Worm (Caenorhabditis elegans) whole organism, L4 larva: ENCODE measurements around the gene ech-4.

Source experiments
- D1046.2 ChIP-seq: fragments of 200-800 bp; sonication (Bioruptor generic); IDR thresholded peaks from 2 replicates; pipeline ENCODE4 v1.3.6; 2022; ENCODE audit warnings: missing genetic modification characterization, missing compliant biosample characterization
- F10B5.3 ChIP-seq: sonication (generic microtip); optimal IDR thresholded peaks from 2 replicates; lab custom pipeline; 2016; ENCODE audit warnings: mild to moderate bottlenecking, missing genetic modification characterization, missing compliant biosample characterization
- F26F4.8 ChIP-seq: fragments of 200-800 bp; sonication (Bioruptor generic); conservative IDR thresholded peaks from 2 replicates; pipeline ENCODE4 v1.3.6; 2022; ENCODE audit warnings: missing genetic modification characterization, missing compliant biosample characterization
- F49E8.2 ChIP-seq: sonication (generic microtip); optimal IDR thresholded peaks from 2 replicates; lab custom pipeline; 2016; ENCODE audit warnings: missing compliant biosample characterization, mild to moderate bottlenecking, missing genetic modification characterization, borderline replicate concordance
- T20F7.1 ChIP-seq: fragments of 200-800 bp; sonication (Bioruptor generic); optimal IDR thresholded peaks from 2 replicates; lab custom pipeline; 2018; ENCODE audit warnings: mild to moderate bottlenecking, missing genetic modification characterization, missing compliant biosample characterization
- Y105C5A.15 ChIP-seq: fragments of 200-800 bp; sonication (Bioruptor generic); IDR thresholded peaks from 2 replicates; pipeline ENCODE4 v1.3.6; 2022; ENCODE audit warnings: missing genetic modification characterization, missing compliant biosample characterization
- ZK546.5 ChIP-seq, 2 experiments: sonication (generic microtip); optimal IDR thresholded peaks; 2 replicates each; lab custom pipeline; 2017; ENCODE audit warnings: missing biosample characterization in 2 of 2, missing genetic modification characterization in 2 of 2
- aha-1 ChIP-seq: fragments of 150-350 bp; peaks from one replicate; lab custom pipeline; 2014; ENCODE audit warnings: missing biosample characterization, missing genetic modification characterization
- ama-1 ChIP-seq: fragments of 150-350 bp; optimal IDR thresholded peaks from 2 replicates; lab custom pipeline; 2014; ENCODE audit warnings: inconsistent platforms, mixed read lengths
- attf-4 ChIP-seq: sonication (generic microtip); optimal IDR thresholded peaks from 3 replicates; lab custom pipeline; 2017; ENCODE audit warnings: missing biosample characterization, missing genetic modification characterization
- ceh-44 ChIP-seq: fragments of 200-800 bp; sonication (Bioruptor generic); IDR thresholded peaks from 2 replicates; pipeline ENCODE4 v1.3.6; 2022; ENCODE audit warnings: missing genetic modification reagents, missing genetic modification characterization, missing compliant biosample characterization
- ces-1 ChIP-seq: fragments of 150-350 bp; sonication (generic microtip); optimal IDR thresholded peaks from 4 replicates; lab custom pipeline; 2014; ENCODE audit warnings: missing biosample characterization, missing genetic modification reagents, missing genetic modification characterization
- daf-19 ChIP-seq: fragments of 200-800 bp; sonication (Bioruptor generic); conservative IDR thresholded peaks from 2 replicates; pipeline ENCODE4 v1.3.6; 2022; ENCODE audit warnings: missing genetic modification characterization, missing compliant biosample characterization
- dmd-6 ChIP-seq: fragments of 200-800 bp; sonication (Bioruptor generic); IDR thresholded peaks from 2 replicates; pipeline ENCODE4 v1.3.6; 2022; ENCODE audit warnings: missing genetic modification reagents, missing genetic modification characterization, missing compliant biosample characterization
- dmd-8 ChIP-seq: fragments of 200-800 bp; sonication (Bioruptor generic); IDR thresholded peaks from 2 replicates; pipeline ENCODE4 v1.3.6; 2022; ENCODE audit warnings: missing genetic modification characterization, missing compliant biosample characterization
- egl-27 ChIP-seq: sonication (generic microtip); optimal IDR thresholded peaks from 3 replicates; lab custom pipeline; 2017; ENCODE audit warnings: missing biosample characterization, missing genetic modification reagents, missing genetic modification characterization
- gei-8 ChIP-seq: fragments of 200-800 bp; sonication (Bioruptor generic); optimal IDR thresholded peaks from 2 replicates; lab custom pipeline; 2018; ENCODE audit warnings: mild to moderate bottlenecking, missing genetic modification characterization, missing compliant biosample characterization
- hmg-1.1 ChIP-seq: fragments of 200-800 bp; sonication (Bioruptor generic); IDR thresholded peaks from 2 replicates; pipeline ENCODE4 v1.3.6; 2022; ENCODE audit warnings: missing genetic modification reagents, missing genetic modification characterization, missing compliant biosample characterization
- lin-29 ChIP-seq: fragments of 200-800 bp; sonication (Bioruptor generic); IDR thresholded peaks from 2 replicates; pipeline ENCODE4 v1.3.6; 2022; ENCODE audit warnings: missing genetic modification reagents, missing genetic modification characterization, missing compliant biosample characterization
- lin-38 ChIP-seq: fragments of 200-800 bp; sonication (Bioruptor generic); IDR thresholded peaks from 2 replicates; pipeline ENCODE4 v1.3.6; 2022; ENCODE audit warnings: missing genetic modification reagents, missing genetic modification characterization, missing compliant biosample characterization
- lir-3 ChIP-seq: sonication (generic microtip); optimal IDR thresholded peaks from 2 replicates; lab custom pipeline; 2016; ENCODE audit warnings: mild to moderate bottlenecking, missing genetic modification characterization, missing compliant biosample characterization
- lsy-2 ChIP-seq, 2 experiments: fragments of 150-350 bp in 1 of 2; sonication (generic microtip) in 1 of 2; optimal IDR thresholded peaks; 2 replicates each; lab custom pipeline; 2014 to 2017; ENCODE audit warnings: missing biosample characterization in 2 of 2, missing genetic modification characterization in 2 of 2
- madf-5 ChIP-seq, 2 experiments: fragments of 200-800 bp; sonication (Bioruptor generic); IDR thresholded peaks; 2 replicates each; pipeline ENCODE4 v1.3.6; 2022; ENCODE audit warnings: missing compliant biosample characterization in 2 of 2, missing genetic modification characterization in 2 of 2
- mes-2 ChIP-seq: sonication (generic microtip); optimal IDR thresholded peaks from 2 replicates; lab custom pipeline; 2016; ENCODE audit warnings: missing genotype, mild to moderate bottlenecking, missing genetic modification characterization, missing compliant biosample characterization; ENCODE audit not compliant: poor library complexity, severe bottlenecking
- nhr-10 ChIP-seq: fragments of 150-350 bp; optimal IDR thresholded peaks from 2 replicates; lab custom pipeline; 2014; ENCODE audit warnings: missing biosample characterization, missing genetic modification characterization
- nhr-25 ChIP-seq: sonication (generic microtip); optimal IDR thresholded peaks from 2 replicates; lab custom pipeline; 2017; ENCODE audit warnings: missing genetic modification characterization, mild to moderate bottlenecking, missing compliant biosample characterization, antibody characterized with exemption, moderate library complexity, borderline replicate concordance; ENCODE audit not compliant: insufficient read depth
- nhr-48 ChIP-seq: sonication (generic microtip); optimal IDR thresholded peaks from 2 replicates; lab custom pipeline; 2016; ENCODE audit warnings: mild to moderate bottlenecking, missing genetic modification characterization, missing compliant biosample characterization
- nhr-6 ChIP-seq: fragments of 150-350 bp; optimal IDR thresholded peaks from 2 replicates; lab custom pipeline; 2014; ENCODE audit warnings: missing biosample characterization, missing genetic modification characterization
- nhr-76 ChIP-seq: fragments of 150-350 bp; optimal IDR thresholded peaks from 2 replicates; lab custom pipeline; 2014; ENCODE audit warnings: missing biosample characterization, missing genetic modification characterization
- rbr-2 ChIP-seq: sonication (generic microtip); optimal IDR thresholded peaks from 2 replicates; lab custom pipeline; 2016; ENCODE audit warnings: missing genotype, missing genetic modification characterization, missing compliant biosample characterization
- set-16 ChIP-seq: fragments of 200-800 bp; sonication (Bioruptor generic); IDR thresholded peaks from 2 replicates; pipeline ENCODE4 v1.3.6; 2022; ENCODE audit warnings: missing genetic modification reagents, missing genetic modification characterization, missing compliant biosample characterization
- snpc-1.2 ChIP-seq: fragments of 200-800 bp; sonication (Bioruptor generic); IDR thresholded peaks from 2 replicates; pipeline ENCODE4 v1.3.6; 2022; ENCODE audit warnings: missing genetic modification reagents, missing genetic modification characterization, missing compliant biosample characterization
- spr-1 ChIP-seq: sonication (generic microtip); optimal IDR thresholded peaks from 2 replicates; lab custom pipeline; 2016; ENCODE audit warnings: mild to moderate bottlenecking, missing genetic modification characterization, missing compliant biosample characterization
- spr-3 ChIP-seq: fragments of 200-800 bp; sonication (Bioruptor generic); optimal IDR thresholded peaks from 2 replicates; lab custom pipeline; 2018; ENCODE audit warnings: mild to moderate bottlenecking, missing genetic modification characterization, missing compliant biosample characterization
- tag-97 ChIP-seq: fragments of 200-800 bp; sonication (Bioruptor generic); IDR thresholded peaks from 2 replicates; pipeline ENCODE4 v1.3.6; 2022; ENCODE audit warnings: missing genetic modification characterization, missing compliant biosample characterization
- ztf-11 ChIP-seq: fragments of 150-350 bp; optimal IDR thresholded peaks from 2 replicates; lab custom pipeline; 2014; ENCODE audit warnings: missing biosample characterization, missing genetic modification characterization

ech-4 gene

DNA sequence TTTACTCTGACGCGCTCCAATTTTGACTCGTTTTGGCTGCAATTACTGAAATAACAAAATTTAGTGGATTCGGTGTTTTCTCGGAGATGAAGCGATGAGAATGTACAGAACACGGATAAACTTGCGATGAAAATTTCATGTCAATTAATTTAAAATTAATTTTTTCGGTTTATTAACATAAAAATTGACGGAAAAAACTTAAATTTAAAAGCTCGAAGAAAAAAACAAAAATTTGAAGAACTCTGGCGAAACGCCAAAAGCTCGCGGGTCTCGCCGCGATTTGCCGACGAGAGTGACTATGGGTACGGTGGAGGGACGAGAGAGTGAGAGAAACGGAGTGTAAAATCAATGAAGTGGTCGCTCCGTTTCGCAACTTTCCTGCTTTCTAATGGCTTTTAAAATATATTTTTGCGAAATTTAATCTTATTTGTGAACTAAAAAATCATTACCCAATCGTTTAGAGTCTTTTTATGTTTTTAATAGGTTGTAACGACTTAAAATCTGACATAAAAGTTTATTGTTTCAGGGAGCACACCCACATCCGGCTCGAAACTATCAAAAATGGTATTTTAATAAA is 47.9 kb downstream of the ech-4 start, which contains the start of the genes gmps-1 and cap-2 (continued):
- TF ChIP-seq set-16 (GFP tag; lab: Robert Waterston, UW) (peak; percentile 74), D1046.2 (peak; percentile 7; the same call in 1 of the 2 replicates), dmd-6 (GFP tag; lab: Robert Waterston, UW) (peak; percentile 95), aha-1 (peak; percentile 96), nhr-10 (peak; percentile 19), F49E8.2 (tag; lab: Kevin White, UChicago) (peak; percentile 75), snpc-1.2 (GFP tag; lab: Robert Waterston, UW) (peak; percentile 75), lsy-2 (tag; optimal IDR thresholded peaks at IDR 0.05; lab: Kevin White, UChicago) (peak; percentile 100), daf-19 (GFP tag; lab: Robert Waterston, UW) (peak; percentile 69; the same call in 1 of the 2 replicates), nhr-48 (peak; percentile 90), madf-5 (GFP tag; IDR thresholded peaks at IDR 0.05; lab: Robert Waterston, UW) (no peak), hmg-1.1 (peak; percentile 98), ztf-11 (tag; lab: Kevin White, UChicago) (no peak), ces-1 (GFP tag; lab: Kevin White, UChicago) (peak; percentile 75), spr-3 (GFP tag; lab: Kevin White, UChicago) (peak; percentile 92), egl-27 (tag; lab: Kevin White, UChicago) (no peak), Y105C5A.15 (peak; percentile 56; the same call in 1 of the 2 replicates), F10B5.3 (tag; lab: Kevin White, UChicago) (peak; percentile 90), lin-29 (peak; percentile 86), tag-97 (GFP tag; lab: Robert Waterston, UW) (0 out of 2 replicates have a peak, but pooled peaks have one; percentile 13), spr-1 (tag; lab: Kevin White, UChicago) (peak; percentile 94), lin-38 (GFP tag; lab: Robert Waterston, UW) (peak; percentile 93), nhr-6 (tag; lab: Kevin White, UChicago) (peak; percentile 93), nhr-76 (tag; lab: Kevin White, UChicago) (peak; percentile 35), F26F4.8 (GFP tag; lab: Robert Waterston, UW) (no peak), dmd-8 (GFP tag; lab: Robert Waterston, UW) (peak; percentile 70; the same call in 1 of the 2 replicates), gei-8 (GFP tag; lab: Kevin White, UChicago) (peak; percentile 71), attf-4 (tag; lab: Kevin White, UChicago) (no peak), ceh-44 (no peak), ZK546.5 (tag; optimal IDR thresholded peaks at IDR 0.05; lab: Kevin White, UChicago) (peak in 1 of 2 experiments; percentile 20), rbr-2 (peak; percentile 95), nhr-25 (tag; lab: Kevin White, UChicago) (peak; percentile 49), T20F7.1 (GFP tag; lab: Kevin White, UChicago) (peak; percentile 89)

DNA sequence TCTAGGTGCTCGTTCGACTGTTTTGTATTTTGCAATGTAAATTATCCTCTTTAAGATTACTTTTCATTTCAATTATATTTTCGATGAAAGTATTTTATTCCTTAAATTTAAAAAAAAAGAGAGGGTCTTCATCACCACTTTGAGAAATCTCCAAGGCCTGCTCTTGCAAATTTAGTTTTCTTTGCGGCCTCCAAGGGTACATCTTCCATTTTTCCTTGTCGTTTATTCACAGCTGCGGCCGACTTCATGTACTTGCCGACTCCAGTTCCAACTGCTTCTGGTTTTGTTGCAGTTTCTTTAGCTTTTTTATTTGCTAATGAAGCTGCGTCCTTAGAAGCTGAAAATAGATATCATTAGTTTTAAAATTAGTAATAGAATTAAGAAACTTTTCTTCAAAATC is 49.9 kb downstream of the ech-4 start:
- TF ChIP-seq nhr-48 (peak; percentile 15), ama-1 (lab: Kevin White, UChicago) (peak; percentile 35), lin-38 (GFP tag; lab: Robert Waterston, UW) (peak; percentile 41; the same call in 1 of the 2 replicates), lir-3 (no peak), aha-1 (peak; percentile 57), mes-2 (tag; lab: Kevin White, UChicago) (no peak), lsy-2 (tag; optimal IDR thresholded peaks at IDR 0.05; lab: Kevin White, UChicago) (peak in 1 of 2 experiments; percentile 25)
- TF ChIP-seq, all 104 proteins: peak for 5
